Fruit fly (Drosophila melanogaster): Measurements from ENCODE around the gene Pburs.

The Pburs gene

dm6 chr2L:14372254-14372717 lies 44.8 kb downstream of the Pburs start (continued):
- no peak for TF ChIP-seq ind (GFP tag; optimal IDR thresholded peaks at IDR 0.05)
- TF ChIP-seq trh (GFP tag; optimal IDR thresholded peaks at IDR 0.05) = no peak
- peak; percentile 61; the same call in 1 of the 2 replicates for TF ChIP-seq CG6689 (GFP tag; IDR thresholded peaks at IDR 0.05)
- no peak for TF ChIP-seq CG17186 (GFP tag; optimal IDR thresholded peaks at IDR 0.05)
- TF ChIP-seq Sox100B (GFP tag; optimal IDR thresholded peaks at IDR 0.05) = peak; percentile 61
- no peak for TF ChIP-seq slou (GFP tag; optimal IDR thresholded peaks at IDR 0.05)
- peak; percentile 88 for TF ChIP-seq vvl (GFP tag; IDR thresholded peaks at IDR 0.05)
- peak; percentile 55 for TF ChIP-seq HmgZ (tag; optimal IDR thresholded peaks at IDR 0.05)
- TF ChIP-seq Drgx (GFP tag; IDR thresholded peaks at IDR 0.05) = no peak
- TF ChIP-seq Dek (tag; optimal IDR thresholded peaks at IDR 0.05) = peak; percentile 81
- no peak; the same call in 1 of the 2 replicates for TF ChIP-seq ara (GFP tag; IDR thresholded peaks at IDR 0.05)
- TF ChIP-seq CG10267 (tag; optimal IDR thresholded peaks at IDR 0.05) = peak; percentile 23
- TF ChIP-seq CG13296 (GFP tag; optimal IDR thresholded peaks at IDR 0.05) = peak; percentile 33
- peak; percentile 80 for TF ChIP-seq CG7556 (GFP tag; optimal IDR thresholded peaks at IDR 0.05)
- no peak for TF ChIP-seq CG8478 (optimal IDR thresholded peaks at IDR 0.05)
- TF ChIP-seq CG12155 (GFP tag; optimal IDR thresholded peaks at IDR 0.05) = peak; percentile 67
- TF ChIP-seq zf30C (GFP tag; optimal IDR thresholded peaks at IDR 0.05) = no peak
- peak; percentile 6 for TF ChIP-seq CG16863 (GFP tag; optimal IDR thresholded peaks at IDR 0.05)
- no peak for TF ChIP-seq Dll (GFP tag; IDR thresholded peaks at IDR 0.05; ENCODE audit: partially characterized antibody)
- TF ChIP-seq E2f2 (GFP tag; IDR thresholded peaks at IDR 0.05) = peak; percentile 67
- no peak for TF ChIP-seq sna (GFP tag; IDR thresholded peaks at IDR 0.05; ENCODE audit: partially characterized antibody)
- peak; percentile 14 for TF ChIP-seq Mes4 (GFP tag; optimal IDR thresholded peaks at IDR 0.05)
- peak; percentile 66 for TF ChIP-seq CG9437 (GFP tag; optimal IDR thresholded peaks at IDR 0.05)
- no peak for TF ChIP-seq Dp (GFP tag; optimal IDR thresholded peaks at IDR 0.05)
- no peak for TF ChIP-seq CG15601 (tag; optimal IDR thresholded peaks at IDR 0.05)
- TF ChIP-seq CG10431 (GFP tag; optimal IDR thresholded peaks at IDR 0.05) = no peak
- peak; percentile 73 for TF ChIP-seq CG30403 (GFP tag; optimal IDR thresholded peaks at IDR 0.05)
- TF ChIP-seq aop (GFP tag; IDR thresholded peaks at IDR 0.05) = no peak
- no peak for TF ChIP-seq CTCF (GFP tag; optimal IDR thresholded peaks at IDR 0.05)
- peak; percentile 38 for TF ChIP-seq maf-S (GFP tag; optimal IDR thresholded peaks at IDR 0.05)
- TF ChIP-seq Scr (GFP tag; IDR thresholded peaks at IDR 0.05; ENCODE audit: partially characterized antibody) = no peak
- peak; percentile 83 for TF ChIP-seq Hsf (GFP tag; optimal IDR thresholded peaks at IDR 0.05)
- TF ChIP-seq gem (tag; optimal IDR thresholded peaks at IDR 0.05) = peak; percentile 92
- TF ChIP-seq CG7963 (GFP tag; IDR thresholded peaks at IDR 0.05; ENCODE audit: partially characterized antibody) = no peak
- peak; percentile 75 for TF ChIP-seq stc (GFP tag; IDR thresholded peaks at IDR 0.05)
- TF ChIP-seq CG11696 (GFP tag; IDR thresholded peaks at IDR 0.05) = no peak
- TF ChIP-seq pho (GFP tag; optimal IDR thresholded peaks at IDR 0.05) = peak; percentile 35
- TF ChIP-seq hth (optimal IDR thresholded peaks at IDR 0.05) = no peak
- TF ChIP-seq Bgb (GFP tag; IDR thresholded peaks at IDR 0.05; ENCODE audit: partially characterized antibody) = no peak
- TF ChIP-seq CG32767 (GFP tag; IDR thresholded peaks at IDR 0.05) = peak; percentile 72
- no peak for TF ChIP-seq B-H2 (GFP tag; optimal IDR thresholded peaks at IDR 0.05)
- TF ChIP-seq Lhr (GFP tag; optimal IDR thresholded peaks at IDR 0.05) = no peak
- TF ChIP-seq oc (tag; optimal IDR thresholded peaks at IDR 0.05) = peak; percentile 79
- no peak for TF ChIP-seq CG17612 (GFP tag; IDR thresholded peaks at IDR 0.05)
- no peak for TF ChIP-seq HLH4C (GFP tag; IDR thresholded peaks at IDR 0.05; ENCODE audit: partially characterized antibody)
- TF ChIP-seq cad (GFP tag; optimal IDR thresholded peaks at IDR 0.05) = no peak
- peak; percentile 85 for TF ChIP-seq lmd (GFP tag; IDR thresholded peaks at IDR 0.05)
- TF ChIP-seq Aef1 (GFP tag; IDR thresholded peaks at IDR 0.05) = peak; percentile 64; the same call in 1 of the 3 replicates
- peak; percentile 68 for TF ChIP-seq CG17568 (GFP tag; optimal IDR thresholded peaks at IDR 0.05)
- TF ChIP-seq CG1602 (GFP tag; optimal IDR thresholded peaks at IDR 0.05) = peak; percentile 31
- TF ChIP-seq CG4820 (GFP tag; optimal IDR thresholded peaks at IDR 0.05) = no peak
- TF ChIP-seq D19B (GFP tag; optimal IDR thresholded peaks at IDR 0.05) = peak; percentile 11
